Worm (Caenorhabditis elegans) whole organism, L4 larva: ENCODE data around the gene mthf-1.
A peak's percentile ranks its signal among the peaks of the same experiment; 100 is the strongest.

Experiments used
- F10B5.3 ChIP-seq: sonication (generic microtip); optimal IDR thresholded peaks from 2 replicates; lab custom pipeline; 2016; ENCODE audit warnings: mild to moderate bottlenecking, missing genetic modification characterization, missing compliant biosample characterization
- F44E2.7 ChIP-seq: fragments of 200-800 bp; sonication (Bioruptor generic); IDR thresholded peaks from 2 replicates; pipeline ENCODE4 v2.1.2; 2022; ENCODE audit warnings: missing genetic modification characterization, missing compliant biosample characterization
- R02D3.7 ChIP-seq: fragments of 150-350 bp; sonication (generic microtip); optimal IDR thresholded peaks from 3 replicates; lab custom pipeline; 2014; ENCODE audit warnings: missing biosample characterization, missing genetic modification characterization
- arid-1 ChIP-seq: fragments of 200-800 bp; sonication (Bioruptor generic); conservative IDR thresholded peaks from 2 replicates; pipeline ENCODE4 v1.3.6; 2022; ENCODE audit warnings: missing genetic modification reagents, missing genetic modification characterization, missing compliant biosample characterization
- fos-1 ChIP-seq: fragments of 150-350 bp; optimal IDR thresholded peaks from 2 replicates; lab custom pipeline; 2014; ENCODE audit warnings: missing biosample characterization, missing genetic modification characterization
- hif-1 ChIP-seq, 2 experiments: sonication (generic microtip); optimal IDR thresholded peaks; 2 replicates each; lab custom pipeline; 2016 to 2017; ENCODE audit warnings: missing compliant biosample characterization in 2 of 2, missing genetic modification characterization in 2 of 2, missing genetic modification reagents in 2 of 2, missing genotype in 2 of 2, mild to moderate bottlenecking in 1 of 2
- hlh-30 ChIP-seq: sonication (generic microtip); optimal IDR thresholded peaks from 2 replicates; lab custom pipeline; 2017; ENCODE audit warnings: antibody characterized with exemption, mild to moderate bottlenecking, missing genetic modification characterization, missing compliant biosample characterization; ENCODE audit not compliant: insufficient read depth
- lir-3 ChIP-seq: sonication (generic microtip); optimal IDR thresholded peaks from 2 replicates; lab custom pipeline; 2016; ENCODE audit warnings: mild to moderate bottlenecking, missing genetic modification characterization, missing compliant biosample characterization
- nhr-28 ChIP-seq: fragments of 150-350 bp; optimal IDR thresholded peaks from 2 replicates; lab custom pipeline; 2014; ENCODE audit warnings: missing biosample characterization, missing genetic modification characterization
- nhr-76 ChIP-seq: fragments of 150-350 bp; optimal IDR thresholded peaks from 2 replicates; lab custom pipeline; 2014; ENCODE audit warnings: missing biosample characterization, missing genetic modification characterization
- nhr-77 ChIP-seq: fragments of 150-350 bp; optimal IDR thresholded peaks from 2 replicates; lab custom pipeline; 2014; ENCODE audit warnings: missing biosample characterization, missing genetic modification characterization
- pha-4 ChIP-seq, 2 experiments: fragments of 150-350 bp in 1 of 2; fragments of 200-800 bp in 1 of 2; sonication (Bioruptor generic) in 1 of 2; IDR thresholded peaks in 1 of 2; optimal IDR thresholded peaks in 1 of 2; 2 replicates each; pipeline versions ENCODE4 v1.3.6 to Lab custom; 2014 to 2022; ENCODE audit warnings: missing genetic modification characterization in 2 of 2, missing genetic modification reagents in 2 of 2, missing biosample characterization in 1 of 2, missing compliant biosample characterization in 1 of 2
- ztf-11 ChIP-seq: fragments of 150-350 bp; optimal IDR thresholded peaks from 2 replicates; lab custom pipeline; 2014; ENCODE audit warnings: missing biosample characterization, missing genetic modification characterization

DNA sequence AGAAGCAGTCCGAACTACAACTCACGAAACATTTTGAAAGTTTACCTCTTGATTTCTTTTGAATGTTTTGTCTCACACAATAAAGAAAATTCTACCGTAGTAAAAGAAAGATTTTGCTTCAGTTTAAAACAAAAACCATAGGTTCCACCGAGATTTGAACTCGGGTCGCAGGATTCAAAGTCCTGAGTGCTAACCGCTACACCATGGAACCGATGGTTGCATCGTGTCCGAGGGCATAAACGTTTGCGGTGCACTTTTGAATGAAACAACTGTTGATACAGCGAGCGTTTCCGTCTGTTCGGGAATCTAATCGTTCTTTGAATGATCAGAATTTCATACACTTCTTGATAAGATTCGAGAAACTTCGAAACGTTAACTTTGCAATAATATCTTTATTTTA is 20.8 kb downstream of the mthf-1 start:
- TF ChIP-seq hlh-30 (peak; percentile 69), F44E2.7 (GFP tag; lab: Robert Waterston, UW) (no peak), nhr-28 (peak; percentile 70), nhr-77 (tag; lab: Kevin White, UChicago) (peak; percentile 49), lir-3 (tag; lab: Kevin White, UChicago) (peak; percentile 22), fos-1 (tag; lab: Kevin White, UChicago) (no peak), ztf-11 (tag; lab: Kevin White, UChicago) (no peak), pha-4 (GFP tag; IDR thresholded peaks at IDR 0.05; lab: Robert Waterston, UW) (peak; percentile 72), pha-4 (tag; optimal IDR thresholded peaks at IDR 0.05; lab: Kevin White, UChicago) (no peak), nhr-76 (tag; lab: Kevin White, UChicago) (no peak), F10B5.3 (peak; percentile 17), R02D3.7 (tag; lab: Kevin White, UChicago) (no peak), arid-1 (GFP tag; lab: Robert Waterston, UW) (peak; percentile 59), hif-1 (tag; optimal IDR thresholded peaks at IDR 0.05; lab: Kevin White, UChicago) (peak in 1 of 2 experiments; percentile 23)
